Worm (Caenorhabditis elegans) whole organism, late embryonic: Measurements from ENCODE around the gene F11G11.14.
A peak's percentile ranks its signal among the peaks of the same experiment; 100 is the strongest.

Experiments used
- C38D4.7 ChIP-seq: fragments of 200-800 bp; sonication (Bioruptor generic); optimal IDR thresholded peaks from 2 replicates; lab custom pipeline; 2018; ENCODE audit warnings: mild to moderate bottlenecking, missing genetic modification characterization, moderate library complexity, missing compliant biosample characterization
- F13H6.1 ChIP-seq: sonication (generic microtip); optimal IDR thresholded peaks from 2 replicates; lab custom pipeline; 2016; ENCODE audit warnings: missing genetic modification characterization, missing compliant biosample characterization
- Y22D7AL.16 ChIP-seq: sonication (generic microtip); optimal IDR thresholded peaks from 2 replicates; lab custom pipeline; 2016; ENCODE audit warnings: missing genetic modification characterization, missing compliant biosample characterization
- ahr-1 ChIP-seq: sonication (generic microtip); optimal IDR thresholded peaks from 2 replicates; lab custom pipeline; 2016; ENCODE audit warnings: missing genetic modification characterization, missing compliant biosample characterization
- ama-1 ChIP-seq: fragments of 150-350 bp; optimal IDR thresholded peaks from 2 replicates; lab custom pipeline; 2014
- ceh-14 ChIP-seq: sonication (generic microtip); optimal IDR thresholded peaks from 2 replicates; lab custom pipeline; 2016; ENCODE audit warnings: missing genotype, missing genetic modification characterization, missing compliant biosample characterization
- ceh-18 ChIP-seq: sonication (generic microtip); optimal IDR thresholded peaks from 2 replicates; lab custom pipeline; 2016; ENCODE audit warnings: missing genetic modification characterization, missing compliant biosample characterization
- ceh-19 ChIP-seq: fragments of 200-800 bp; sonication (Bioruptor generic); optimal IDR thresholded peaks from 2 replicates; lab custom pipeline; 2018; ENCODE audit warnings: mild to moderate bottlenecking, missing genetic modification characterization, missing compliant biosample characterization
- ceh-2 ChIP-seq: sonication (generic microtip); optimal IDR thresholded peaks from 2 replicates; lab custom pipeline; 2016; ENCODE audit warnings: missing genotype, missing genetic modification characterization, missing compliant biosample characterization
- ceh-22 ChIP-seq: sonication (generic microtip); optimal IDR thresholded peaks from 2 replicates; lab custom pipeline; 2017; ENCODE audit warnings: missing biosample characterization, missing genetic modification characterization
- ceh-24 ChIP-seq: sonication (generic microtip); optimal IDR thresholded peaks from 2 replicates; lab custom pipeline; 2016; ENCODE audit warnings: mild to moderate bottlenecking, missing genetic modification characterization, missing compliant biosample characterization
- ceh-31 ChIP-seq: sonication (generic microtip); optimal IDR thresholded peaks from 2 replicates; lab custom pipeline; 2016; ENCODE audit warnings: missing genetic modification characterization, missing compliant biosample characterization
- ceh-48 ChIP-seq: sonication (generic microtip); optimal IDR thresholded peaks from 2 replicates; lab custom pipeline; 2016; ENCODE audit warnings: missing genetic modification characterization, inconsistent platforms, missing compliant biosample characterization
- ceh-6 ChIP-seq: fragments of 200-800 bp; sonication (Bioruptor generic); optimal IDR thresholded peaks from 2 replicates; lab custom pipeline; 2018; ENCODE audit warnings: mild to moderate bottlenecking, missing genetic modification characterization, missing compliant biosample characterization
- elt-2 ChIP-seq: sonication (generic microtip); optimal IDR thresholded peaks from 2 replicates; lab custom pipeline; 2016; ENCODE audit warnings: missing genetic modification reagents, missing genetic modification characterization, missing compliant biosample characterization
- elt-4 ChIP-seq: sonication (generic microtip); optimal IDR thresholded peaks from 2 replicates; lab custom pipeline; 2016; ENCODE audit warnings: missing genetic modification characterization, missing compliant biosample characterization
- eyg-1 ChIP-seq: sonication (generic microtip); optimal IDR thresholded peaks from 2 replicates; lab custom pipeline; 2016; ENCODE audit warnings: missing genotype, missing genetic modification characterization, missing compliant biosample characterization
- fax-1 ChIP-seq: sonication (generic microtip); optimal IDR thresholded peaks from 2 replicates; lab custom pipeline; 2016; ENCODE audit warnings: missing genotype, missing genetic modification characterization, missing compliant biosample characterization
- fkh-10 ChIP-seq: fragments of 150-350 bp; optimal IDR thresholded peaks from 2 replicates; lab custom pipeline; 2014; ENCODE audit warnings: missing biosample characterization, missing genetic modification reagents, missing genetic modification characterization
- hlh-6 ChIP-seq: sonication (generic microtip); optimal IDR thresholded peaks from 2 replicates; lab custom pipeline; 2016; ENCODE audit warnings: missing genotype, missing genetic modification characterization, missing compliant biosample characterization
- hlh-8 ChIP-seq: sonication (generic microtip); optimal IDR thresholded peaks from 2 replicates; lab custom pipeline; 2016; ENCODE audit warnings: missing genotype, missing genetic modification characterization, missing compliant biosample characterization
- madf-2 ChIP-seq: sonication (generic microtip); optimal IDR thresholded peaks from 2 replicates; lab custom pipeline; 2017; ENCODE audit warnings: missing genetic modification characterization, missing compliant biosample characterization
- mec-3 ChIP-seq: sonication (generic microtip); optimal IDR thresholded peaks from 2 replicates; lab custom pipeline; 2016; ENCODE audit warnings: borderline replicate concordance, missing genetic modification characterization, missing compliant biosample characterization
- npax-4 ChIP-seq: sonication (generic microtip); optimal IDR thresholded peaks from 2 replicates; lab custom pipeline; 2016; ENCODE audit warnings: missing genetic modification characterization, missing compliant biosample characterization
- pax-1 ChIP-seq: fragments of 150-350 bp; optimal IDR thresholded peaks from 2 replicates; lab custom pipeline; 2014; ENCODE audit warnings: missing biosample characterization, missing genetic modification characterization
- pha-4 ChIP-seq: fragments of 150-350 bp; optimal IDR thresholded peaks from 2 replicates; lab custom pipeline; 2018; ENCODE audit warnings: missing biosample characterization, missing genetic modification reagents, missing genetic modification characterization
- pqm-1 ChIP-seq: sonication (generic microtip); optimal IDR thresholded peaks from 2 replicates; lab custom pipeline; 2016; ENCODE audit warnings: missing genetic modification characterization, missing compliant biosample characterization
- pros-1 ChIP-seq: fragments of 150-350 bp; optimal IDR thresholded peaks from 2 replicates; lab custom pipeline; 2014; ENCODE audit warnings: missing biosample characterization, missing genetic modification reagents, missing genetic modification characterization
- sox-4 ChIP-seq: sonication (generic microtip); optimal IDR thresholded peaks from 2 replicates; lab custom pipeline; 2017; ENCODE audit warnings: mild to moderate bottlenecking, missing genetic modification characterization, inconsistent platforms, missing compliant biosample characterization
- syd-9 ChIP-seq: sonication (generic microtip); optimal IDR thresholded peaks from 2 replicates; lab custom pipeline; 2016; ENCODE audit warnings: mild to moderate bottlenecking, missing genetic modification characterization, moderate library complexity, missing compliant biosample characterization
- tbx-2 ChIP-seq: sonication (generic microtip); optimal IDR thresholded peaks from 2 replicates; lab custom pipeline; 2016; ENCODE audit warnings: missing genetic modification characterization, missing compliant biosample characterization
- tbx-7 ChIP-seq: sonication (generic microtip); optimal IDR thresholded peaks from 2 replicates; lab custom pipeline; 2016; ENCODE audit warnings: missing genotype, missing genetic modification characterization, missing compliant biosample characterization
- ttx-3 ChIP-seq: sonication (generic microtip); optimal IDR thresholded peaks from 2 replicates; lab custom pipeline; 2016; ENCODE audit warnings: missing genetic modification reagents, missing genetic modification characterization, missing compliant biosample characterization
- unc-86 ChIP-seq: sonication (generic microtip); optimal IDR thresholded peaks from 2 replicates; lab custom pipeline; 2016; ENCODE audit warnings: missing genetic modification characterization, missing compliant biosample characterization
- zip-5 ChIP-seq: sonication (generic microtip); optimal IDR thresholded peaks from 2 replicates; lab custom pipeline; 2016; ENCODE audit warnings: missing genetic modification characterization, missing compliant biosample characterization

The F11G11.14 gene

ce11 chrII:4869793-4870343 lies 6.4 kb downstream of the F11G11.14 start:
- TF ChIP-seq ceh-48 (tag; lab: Kevin White, UChicago) (no peak), hlh-6 (peak; percentile 9), ceh-31 (tag; lab: Kevin White, UChicago) (peak; percentile 18), sox-4 (tag; lab: Kevin White, UChicago) (no peak), ahr-1 (tag; lab: Kevin White, UChicago) (no peak), elt-4 (tag; lab: Kevin White, UChicago) (peak; percentile 86)
- TF ChIP-seq, all 69 proteins: peak for 3

- no peak for TF ChIP-seq tbx-7 (tag; lab: Kevin White, UChicago)
- no peak for TF ChIP-seq ttx-3
- TF ChIP-seq pros-1 (tag; lab: Kevin White, UChicago), result no peak
Measured at ce11 chrII:4870691-4871090, 7.2 kb downstream of the F11G11.14 start, which contains the start of gene col-20. Gene col-20 (minus strand): TSS chrII:4870791.

ce11 chrII:4871834-4872233 lies 8.4 kb downstream of the F11G11.14 start:
- no peak for TF ChIP-seq zip-5 (tag; lab: Kevin White, UChicago)
- TF ChIP-seq elt-2 (tag; lab: Kevin White, UChicago), result no peak
- TF ChIP-seq pax-1 (tag; lab: Kevin White, UChicago), result no peak
- TF ChIP-seq syd-9 (tag; lab: Kevin White, UChicago), result no peak
- no peak for TF ChIP-seq pha-4
- no peak for TF ChIP-seq ceh-22 (tag; lab: Kevin White, UChicago)
- TF ChIP-seq ceh-24 (tag; lab: Kevin White, UChicago), result no peak
- no peak for TF ChIP-seq ama-1
- TF ChIP-seq ceh-14 (tag; lab: Kevin White, UChicago), result no peak
- TF ChIP-seq C38D4.7, result no peak
- TF ChIP-seq tbx-2 (tag; lab: Kevin White, UChicago), result no peak

ce11 chrII:4873029-4873428 lies 9.5 kb downstream of the F11G11.14 start, which contains the start of gene col-73:
Gene col-73 (minus strand): TSS chrII:4873129.
- TF ChIP-seq zip-5 (tag; lab: Kevin White, UChicago) (no peak), C38D4.7 (no peak), mec-3 (tag; lab: Kevin White, UChicago) (no peak), npax-4 (tag; lab: Kevin White, UChicago) (no peak), hlh-8 (tag; lab: Kevin White, UChicago) (no peak), pha-4 (no peak), fkh-10 (GFP tag; lab: Kevin White, UChicago) (no peak), F13H6.1 (tag; lab: Kevin White, UChicago) (no peak), ceh-19 (GFP tag; lab: Kevin White, UChicago) (no peak), ceh-18 (no peak)

ce11 chrII:4874335-4874861 lies 10.9 kb downstream of the F11G11.14 start, which contains the start of gene F11G11.15:
Gene F11G11.15 (plus strand): TSS chrII:4874845.
- TF ChIP-seq ceh-2 (tag; lab: Kevin White, UChicago) (no peak), unc-86 (tag; lab: Kevin White, UChicago) (no peak), tbx-2 (tag; lab: Kevin White, UChicago) (no peak), ceh-6 (GFP tag; lab: Kevin White, UChicago) (no peak), Y22D7AL.16 (tag; lab: Kevin White, UChicago) (no peak), madf-2 (tag; lab: Kevin White, UChicago) (no peak), fax-1 (tag; lab: Kevin White, UChicago) (no peak), ahr-1 (tag; lab: Kevin White, UChicago) (no peak), eyg-1 (no peak), elt-4 (tag; lab: Kevin White, UChicago) (no peak), pqm-1 (tag; lab: Kevin White, UChicago) (no peak), C38D4.7 (no peak), mec-3 (tag; lab: Kevin White, UChicago) (no peak)
- TF ChIP-seq, all 69 proteins: peak for 0
